Worm (Caenorhabditis elegans) whole organism, L4/young adult: ENCODE results near the gene snx-17.

Experiments
- W03F9.2 ChIP-seq: fragments of 150-350 bp; optimal IDR thresholded peaks from 2 replicates; lab custom pipeline; 2014; ENCODE audit warnings: missing biosample characterization, missing genetic modification characterization
- dao-5 ChIP-seq: sonication (generic microtip); optimal IDR thresholded peaks from 2 replicates; lab custom pipeline; 2016; ENCODE audit warnings: missing genotype, missing genetic modification characterization, moderate library complexity, missing compliant biosample characterization
- him-1 ChIP-seq: sonication (generic microtip); optimal IDR thresholded peaks from 2 replicates; lab custom pipeline; 2016; ENCODE audit warnings: missing genotype, missing genetic modification reagents, missing genetic modification characterization, missing compliant biosample characterization

- TF ChIP-seq him-1: no peak
- TF ChIP-seq W03F9.2 (tag; lab: Kevin White, UChicago): no peak
- no peak for TF ChIP-seq dao-5 (tag; lab: Kevin White, UChicago)
Observed at ce11 chrX:13110004-13110403, 12.1 kb downstream of the snx-17 start.
